Fruit fly (Drosophila melanogaster) whole organism, pupa: ENCODE measurements around the gene CG43965.

Experiments used
- CG10348 ChIP-seq: fragments of 200-800 bp; sonication (Bioruptor generic); IDR thresholded peaks from 2 replicates; pipeline ENCODE4 v1.3.6; 2022; ENCODE audit warnings: missing biosample characterization, missing genetic modification characterization
- CG12605 ChIP-seq: fragments of 200-800 bp; sonication (Bioruptor generic); IDR thresholded peaks from 2 replicates; pipeline ENCODE4 v1.3.6; 2022; ENCODE audit warnings: missing biosample characterization, missing genetic modification characterization
- CG13204 ChIP-seq: fragments of 200-800 bp; sonication (Bioruptor generic); optimal IDR thresholded peaks from 2 replicates; lab custom pipeline; 2018; ENCODE audit warnings: missing biosample characterization, mild to moderate bottlenecking, missing genetic modification characterization, moderate library complexity
- CG14655 ChIP-seq: fragments of 200-800 bp; sonication (Bioruptor generic); optimal IDR thresholded peaks from 3 replicates; lab custom pipeline; 2017; ENCODE audit warnings: mild to moderate bottlenecking, missing biosample characterization, missing genetic modification reagents, missing genetic modification characterization
- CG15710 ChIP-seq: fragments of 200-800 bp; sonication (Bioruptor generic); optimal IDR thresholded peaks from 2 replicates; lab custom pipeline; 2018; ENCODE audit warnings: missing biosample characterization, mild to moderate bottlenecking, missing genetic modification characterization, moderate library complexity
- CG17806 ChIP-seq: fragments of 200-800 bp; sonication (Bioruptor generic); optimal IDR thresholded peaks from 2 replicates; lab custom pipeline; 2018; ENCODE audit warnings: missing biosample characterization, mild to moderate bottlenecking, missing genetic modification characterization, moderate library complexity
- CG32121 ChIP-seq: fragments of 200-800 bp; sonication (Bioruptor generic); IDR thresholded peaks from 2 replicates; pipeline ENCODE4 v1.3.6; 2022; ENCODE audit warnings: missing biosample characterization, missing genetic modification characterization
- CG34367 ChIP-seq: fragments of 200-800 bp; sonication (Bioruptor generic); optimal IDR thresholded peaks from 2 replicates; lab custom pipeline; 2018; ENCODE audit warnings: missing biosample characterization, mild to moderate bottlenecking, missing genetic modification characterization
- CG4496 ChIP-seq: fragments of 200-800 bp; sonication (Bioruptor generic); IDR thresholded peaks from 3 replicates; pipeline ENCODE4 v1.3.6; 2022; ENCODE audit warnings: missing biosample characterization, missing genetic modification characterization
- CG8159 ChIP-seq: fragments of 200-800 bp; sonication (Bioruptor generic); optimal IDR thresholded peaks from 3 replicates; lab custom pipeline; 2018; ENCODE audit warnings: missing biosample characterization, mild to moderate bottlenecking, missing genetic modification characterization, moderate library complexity
- CG8301 ChIP-seq: fragments of 200-800 bp; sonication (Bioruptor generic); optimal IDR thresholded peaks from 2 replicates; lab custom pipeline; 2018; ENCODE audit warnings: missing biosample characterization, mild to moderate bottlenecking, missing genetic modification characterization
- CG9948 ChIP-seq: fragments of 200-800 bp; sonication (Bioruptor generic); optimal IDR thresholded peaks from 2 replicates; lab custom pipeline; 2018; ENCODE audit warnings: missing biosample characterization, mild to moderate bottlenecking, missing genetic modification characterization, moderate library complexity
- D1 ChIP-seq: fragments of 200-800 bp; sonication (Bioruptor generic); optimal IDR thresholded peaks from 2 replicates; lab custom pipeline; 2018; ENCODE audit warnings: missing biosample characterization, mild to moderate bottlenecking, missing genetic modification characterization, moderate library complexity
- EcR ChIP-seq: fragments of 200-800 bp; sonication (Bioruptor generic); optimal IDR thresholded peaks from 3 replicates; lab custom pipeline; 2019; ENCODE audit warnings: missing biosample characterization, missing genetic modification characterization, mild to moderate bottlenecking, moderate library complexity, missing genetic modification reagents
- Ets98B ChIP-seq: fragments of 200-800 bp; sonication (Bioruptor generic); IDR thresholded peaks from 2 replicates; pipeline ENCODE4 v1.3.6; 2022; ENCODE audit warnings: missing biosample characterization, missing genetic modification characterization
- Pif1A ChIP-seq: fragments of 200-800 bp; sonication (Bioruptor generic); optimal IDR thresholded peaks from 3 replicates; lab custom pipeline; 2016; ENCODE audit warnings: missing biosample characterization, missing genetic modification characterization
- Pif1B ChIP-seq: fragments of 200-800 bp; sonication (Bioruptor generic); optimal IDR thresholded peaks from 3 replicates; lab custom pipeline; 2016; ENCODE audit warnings: missing biosample characterization, missing genetic modification characterization
- Snoo ChIP-seq: fragments of 200-800 bp; sonication (Bioruptor generic); optimal IDR thresholded peaks from 3 replicates; lab custom pipeline; 2017; ENCODE audit warnings: missing biosample characterization, mild to moderate bottlenecking, missing genetic modification characterization, inconsistent platforms
- fd96Ca ChIP-seq: fragments of 200-800 bp; sonication (Bioruptor generic); IDR thresholded peaks from 3 replicates; pipeline ENCODE4 v1.3.6; 2022; ENCODE audit warnings: missing biosample characterization, missing genetic modification characterization
- gl ChIP-seq: fragments of 200-800 bp; sonication (Bioruptor generic); optimal IDR thresholded peaks from 2 replicates; lab custom pipeline; 2018; ENCODE audit warnings: missing biosample characterization, mild to moderate bottlenecking, missing genetic modification characterization
- rn ChIP-seq: fragments of 200-800 bp; sonication (Bioruptor generic); IDR thresholded peaks from 2 replicates; pipeline ENCODE4 v1.3.6; 2022; ENCODE audit warnings: missing biosample characterization, missing genetic modification characterization

Gene CG43965

dm6 chr3L:8748323-8748722 is 22.7 kb upstream of the CG43965 start:
- TF ChIP-seq Pif1A (GFP tag; lab: Kevin White, UChicago), result no peak
- no peak for TF ChIP-seq rn (GFP tag; lab: Robert Waterston, UW)
- TF ChIP-seq CG34367 (tag; lab: Kevin White, UChicago), result no peak
- no peak for TF ChIP-seq EcR (GFP tag; lab: Kevin White, UChicago)
- no peak for TF ChIP-seq Snoo (tag; lab: Kevin White, UChicago)
- no peak for TF ChIP-seq CG32121 (GFP tag; lab: Robert Waterston, UW)
- TF ChIP-seq CG8159 (tag; lab: Kevin White, UChicago), result no peak
- TF ChIP-seq CG17806 (tag; lab: Kevin White, UChicago), result no peak
- TF ChIP-seq CG13204, result no peak
- TF ChIP-seq Pif1B (GFP tag; lab: Kevin White, UChicago), result no peak
- TF ChIP-seq CG15710 (tag; lab: Kevin White, UChicago), result no peak
- no peak for TF ChIP-seq CG8301 (tag; lab: Kevin White, UChicago)
- no peak for TF ChIP-seq fd96Ca
- TF ChIP-seq CG10348 (GFP tag; lab: Robert Waterston, UW), result no peak
- TF ChIP-seq D1 (tag; lab: Kevin White, UChicago), result no peak
- no peak for TF ChIP-seq CG9948
- no peak for TF ChIP-seq CG12605 (GFP tag; lab: Robert Waterston, UW)
- TF ChIP-seq CG14655, result no peak
- no peak for TF ChIP-seq Ets98B (GFP tag; lab: Robert Waterston, UW)
- TF ChIP-seq, all 21 proteins: peak for 0

- TF ChIP-seq CG9948 (no peak), CG17806 (tag; lab: Kevin White, UChicago) (no peak), CG34367 (tag; lab: Kevin White, UChicago) (no peak), CG10348 (GFP tag; lab: Robert Waterston, UW) (no peak), Pif1A (GFP tag; lab: Kevin White, UChicago) (no peak), CG13204 (no peak), CG15710 (tag; lab: Kevin White, UChicago) (no peak), CG8159 (tag; lab: Kevin White, UChicago) (no peak), Pif1B (GFP tag; lab: Kevin White, UChicago) (no peak), rn (GFP tag; lab: Robert Waterston, UW) (no peak), CG4496 (GFP tag; lab: Robert Waterston, UW) (no peak), CG8301 (tag; lab: Kevin White, UChicago) (no peak), CG14655 (no peak), D1 (tag; lab: Kevin White, UChicago) (no peak), Snoo (tag; lab: Kevin White, UChicago) (no peak), gl (tag; lab: Kevin White, UChicago) (no peak), CG32121 (GFP tag; lab: Robert Waterston, UW) (no peak)
These were observed 20.9 kb upstream of the CG43965 start for dm6 chr3L:8746519-8746918.

DNA sequence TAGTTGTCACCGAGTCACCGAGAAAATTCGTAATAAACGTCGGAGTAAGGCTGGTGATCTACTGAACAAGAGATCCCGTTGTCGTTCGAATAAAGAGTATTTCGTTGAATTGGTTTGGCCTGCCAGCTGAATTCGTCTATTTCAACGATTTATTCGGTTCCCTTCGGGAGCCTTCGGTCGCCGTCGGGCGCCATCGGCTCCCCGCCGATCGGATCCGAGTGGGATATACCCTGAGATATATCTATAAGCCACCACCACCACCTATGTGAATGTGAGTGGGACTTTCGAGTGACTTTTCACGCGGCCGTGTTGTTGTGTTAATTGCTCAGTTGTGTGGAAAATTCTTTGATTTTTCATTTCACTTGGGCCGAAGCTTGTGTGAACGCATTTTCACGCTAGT is 19.6 kb upstream of the CG43965 start, which contains the start of gene Prm:
Prm (minus strand) TSS at position 101 of the 400 bp plus-strand sequence.
- no peak for TF ChIP-seq CG9948
- no peak for TF ChIP-seq rn (GFP tag; lab: Robert Waterston, UW)
- TF ChIP-seq CG8301 (tag; lab: Kevin White, UChicago), result no peak
- TF ChIP-seq CG8159 (tag; lab: Kevin White, UChicago), result no peak
- TF ChIP-seq CG34367 (tag; lab: Kevin White, UChicago), result no peak
- TF ChIP-seq Pif1B (GFP tag; lab: Kevin White, UChicago), result no peak
- no peak for TF ChIP-seq CG10348 (GFP tag; lab: Robert Waterston, UW)
- no peak for TF ChIP-seq EcR (GFP tag; lab: Kevin White, UChicago)
- TF ChIP-seq Ets98B (GFP tag; lab: Robert Waterston, UW), result no peak
- no peak for TF ChIP-seq Snoo (tag; lab: Kevin White, UChicago)
- TF ChIP-seq fd96Ca, result no peak
- no peak for TF ChIP-seq gl (tag; lab: Kevin White, UChicago)
- TF ChIP-seq CG4496 (GFP tag; lab: Robert Waterston, UW), result no peak
- TF ChIP-seq CG13204, result no peak
- no peak for TF ChIP-seq CG32121 (GFP tag; lab: Robert Waterston, UW)
- no peak for TF ChIP-seq CG15710 (tag; lab: Kevin White, UChicago)

DNA sequence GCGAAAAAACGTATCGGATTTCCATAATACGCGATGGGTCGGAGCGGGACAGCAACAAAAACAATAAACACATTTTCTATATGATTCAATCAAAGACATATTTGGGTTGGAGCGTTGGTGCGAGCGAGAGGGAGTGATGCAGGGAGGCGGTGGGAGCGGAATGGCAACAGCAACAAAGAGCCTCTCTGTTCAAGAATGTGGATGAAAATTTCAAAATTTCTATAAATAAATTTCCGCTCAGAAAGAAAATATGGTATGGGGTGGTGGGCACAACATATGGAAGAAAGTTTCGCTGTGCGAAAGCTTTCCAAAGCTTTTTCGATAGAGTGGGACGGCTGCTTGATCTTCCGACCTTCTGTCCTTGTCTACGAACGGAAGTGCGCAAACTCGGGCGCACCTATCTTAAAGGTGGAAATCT is 15.5 kb upstream of the CG43965 start:
- no peak for TF ChIP-seq CG15710 (tag; lab: Kevin White, UChicago)
- peak; percentile 46; the same call in 1 of the 3 replicates for TF ChIP-seq CG4496 (GFP tag; lab: Robert Waterston, UW)

dm6 chr3L:8731494-8731994 is 6.0 kb upstream of the CG43965 start, which contains the start of gene Cp16:
TSS of gene Cp16 (plus strand) at chr3L:8731944.
- TF ChIP-seq CG14655 (no peak), CG10348 (GFP tag; lab: Robert Waterston, UW) (no peak), CG15710 (tag; lab: Kevin White, UChicago) (no peak), CG4496 (GFP tag; lab: Robert Waterston, UW) (no peak), gl (tag; lab: Kevin White, UChicago) (no peak), CG8301 (tag; lab: Kevin White, UChicago) (no peak), EcR (GFP tag; lab: Kevin White, UChicago) (no peak), CG17806 (tag; lab: Kevin White, UChicago) (no peak), Snoo (tag; lab: Kevin White, UChicago) (no peak), Pif1B (GFP tag; lab: Kevin White, UChicago) (no peak), rn (GFP tag; lab: Robert Waterston, UW) (no peak), CG32121 (GFP tag; lab: Robert Waterston, UW) (no peak), Pif1A (GFP tag; lab: Kevin White, UChicago) (no peak), CG13204 (no peak), fd96Ca (no peak), CG8159 (tag; lab: Kevin White, UChicago) (no peak), CG34367 (tag; lab: Kevin White, UChicago) (no peak), D1 (tag; lab: Kevin White, UChicago) (no peak), CG9948 (no peak)
